Fruit fly (Drosophila melanogaster) whole organism, embryonic: ENCODE measurements around the gene CG8326.

Experiments
- CG10321 ChIP-seq: fragments of 200-800 bp; sonication (Bioruptor generic); IDR thresholded peaks from 2 replicates; pipeline ENCODE4 v1.3.6; 2022; ENCODE audit warnings: missing biosample characterization, missing genetic modification characterization
- CG11398 ChIP-seq: fragments of 200-800 bp; sonication (Bioruptor generic); optimal IDR thresholded peaks from 2 replicates; lab custom pipeline; 2016; ENCODE audit warnings: missing biosample characterization, missing genetic modification characterization
- CG11456 ChIP-seq: fragments of 200-800 bp; sonication (Bioruptor generic); IDR thresholded peaks from 3 replicates; pipeline ENCODE4 v1.3.6; 2022; ENCODE audit warnings: missing biosample characterization, missing genetic modification characterization
- CG12155 ChIP-seq: fragments of 200-800 bp; sonication (Bioruptor generic); optimal IDR thresholded peaks from 3 replicates; lab custom pipeline; 2016; ENCODE audit warnings: missing biosample characterization, missing genetic modification characterization
- CG12299 ChIP-seq: fragments of 200-800 bp; sonication (Bioruptor generic); optimal IDR thresholded peaks from 2 replicates; lab custom pipeline; 2018; ENCODE audit warnings: missing biosample characterization, mild to moderate bottlenecking, missing genetic modification characterization
- CG13287 ChIP-seq: fragments of 200-800 bp; sonication (Bioruptor generic); IDR thresholded peaks from 2 replicates; pipeline ENCODE4 v1.3.6; 2022; ENCODE audit warnings: missing biosample characterization, missing genetic modification characterization; ENCODE audit not compliant: partially characterized antibody
- CG13894 ChIP-seq: fragments of 200-800 bp; sonication (Bioruptor generic); optimal IDR thresholded peaks from 3 replicates; lab custom pipeline; 2018; ENCODE audit warnings: missing biosample characterization, mild to moderate bottlenecking, missing genetic modification characterization, moderate library complexity
- CG1529 ChIP-seq: fragments of 200-800 bp; sonication (Bioruptor generic); optimal IDR thresholded peaks from 3 replicates; lab custom pipeline; 2018; ENCODE audit warnings: missing biosample characterization, missing genetic modification characterization
- CG1647 ChIP-seq: fragments of 200-800 bp; sonication (Bioruptor generic); optimal IDR thresholded peaks from 3 replicates; lab custom pipeline; 2016; ENCODE audit warnings: missing biosample characterization, missing genetic modification characterization
- CG16779 ChIP-seq: fragments of 200-800 bp; sonication (Bioruptor generic); IDR thresholded peaks from 2 replicates; pipeline ENCODE4 v1.3.6; 2022; ENCODE audit warnings: missing biosample characterization, missing genetic modification characterization
- CG17186 ChIP-seq: fragments of 200-800 bp; sonication (Bioruptor generic); optimal IDR thresholded peaks from 3 replicates; lab custom pipeline; 2017; ENCODE audit warnings: missing biosample characterization, missing genetic modification reagents, missing genetic modification characterization
- CG17385 ChIP-seq: fragments of 200-800 bp; sonication (Bioruptor generic); optimal IDR thresholded peaks from 3 replicates; lab custom pipeline; 2018; ENCODE audit warnings: missing biosample characterization, mild to moderate bottlenecking, missing genetic modification characterization
- CG30403 ChIP-seq: fragments of 200-800 bp; sonication (Bioruptor generic); optimal IDR thresholded peaks from 3 replicates; lab custom pipeline; 2016; ENCODE audit warnings: missing biosample characterization, missing genetic modification characterization
- CG32532 ChIP-seq: fragments of 200-800 bp; sonication (Bioruptor generic); IDR thresholded peaks from 2 replicates; pipeline ENCODE4 v1.3.6; 2022; ENCODE audit warnings: missing biosample characterization, missing genetic modification characterization
- CG4360 ChIP-seq: fragments of 200-800 bp; sonication (Bioruptor generic); IDR thresholded peaks from 2 replicates; pipeline ENCODE4 v1.3.6; 2022; ENCODE audit warnings: missing biosample characterization, missing genetic modification characterization
- CG4404 ChIP-seq: fragments of 200-800 bp; sonication (Bioruptor generic); IDR thresholded peaks from 2 replicates; pipeline ENCODE4 v1.3.6; 2022; ENCODE audit warnings: missing biosample characterization, missing genetic modification characterization
- CG6813 ChIP-seq: fragments of 200-800 bp; sonication (Bioruptor generic); optimal IDR thresholded peaks from 2 replicates; lab custom pipeline; 2017; ENCODE audit warnings: missing biosample characterization, missing genetic modification characterization, mild to moderate bottlenecking, moderate library complexity, missing genetic modification reagents
- CG7357 ChIP-seq: fragments of 200-800 bp; sonication (Bioruptor generic); IDR thresholded peaks from 3 replicates; pipeline ENCODE4 v1.3.6; 2022; ENCODE audit warnings: missing biosample characterization, missing genetic modification characterization
- CG7372 ChIP-seq: fragments of 200-800 bp; sonication (Bioruptor generic); IDR thresholded peaks from 2 replicates; pipeline ENCODE4 v1.3.6; 2022; ENCODE audit warnings: missing biosample characterization, missing genetic modification characterization
- CG7556 ChIP-seq: fragments of 200-800 bp; sonication (Bioruptor generic); optimal IDR thresholded peaks from 2 replicates; lab custom pipeline; 2017; ENCODE audit warnings: missing biosample characterization, mild to moderate bottlenecking, missing genetic modification characterization
- CG7928 ChIP-seq: fragments of 200-800 bp; sonication (Bioruptor generic); optimal IDR thresholded peaks from 2 replicates; lab custom pipeline; 2017; ENCODE audit warnings: missing biosample characterization, mild to moderate bottlenecking, missing genetic modification characterization
- CG7987 ChIP-seq: fragments of 200-800 bp; sonication (Bioruptor generic); optimal IDR thresholded peaks from 2 replicates; lab custom pipeline; 2018; ENCODE audit warnings: missing biosample characterization, mild to moderate bottlenecking, missing genetic modification characterization, moderate library complexity
- CG8388 ChIP-seq: fragments of 200-800 bp; sonication (Bioruptor generic); optimal IDR thresholded peaks from 2 replicates; lab custom pipeline; 2019; ENCODE audit warnings: missing biosample characterization, mild to moderate bottlenecking, missing genetic modification characterization, moderate library complexity
- CG9437 ChIP-seq: fragments of 200-800 bp; sonication (Bioruptor generic); optimal IDR thresholded peaks from 2 replicates; lab custom pipeline; 2018; ENCODE audit warnings: missing biosample characterization, mild to moderate bottlenecking, missing genetic modification characterization
- CG9876 ChIP-seq: fragments of 200-800 bp; sonication (Bioruptor generic); optimal IDR thresholded peaks from 2 replicates; lab custom pipeline; 2016; ENCODE audit warnings: missing biosample characterization, missing genetic modification characterization
- Dbx ChIP-seq: fragments of 200-800 bp; sonication (Bioruptor generic); IDR thresholded peaks from 3 replicates; pipeline ENCODE4 v1.3.6; 2022; ENCODE audit warnings: missing biosample characterization, missing genetic modification characterization
- Deaf1 ChIP-seq: fragments of 200-800 bp; optimal IDR thresholded peaks from 3 replicates; lab custom pipeline; 2019; ENCODE audit warnings: missing biosample characterization, mild to moderate bottlenecking, missing genetic modification characterization, moderate library complexity
- Ets97D ChIP-seq: fragments of 200-800 bp; sonication (Bioruptor generic); optimal IDR thresholded peaks from 3 replicates; lab custom pipeline; 2016; ENCODE audit warnings: missing biosample characterization, missing genetic modification characterization
- Hmr ChIP-seq: fragments of 200-800 bp; sonication (Bioruptor generic); optimal IDR thresholded peaks from 3 replicates; lab custom pipeline; 2017; ENCODE audit warnings: mild to moderate bottlenecking, missing biosample characterization, missing genetic modification reagents, missing genetic modification characterization
- Hr39 ChIP-seq: fragments of >200 bp; optimal IDR thresholded peaks from 2 replicates; lab custom pipeline; 2017
- Hr51 ChIP-seq, 2 experiments: fragments of 200-800 bp; sonication (Bioruptor generic); optimal IDR thresholded peaks; 2 replicates in 1 of 2; 3 replicates in 1 of 2; lab custom pipeline; 2016 to 2018; ENCODE audit warnings: missing biosample characterization in 2 of 2, missing genetic modification characterization in 2 of 2, mild to moderate bottlenecking in 1 of 2, moderate library complexity in 1 of 2
- Nf-YC ChIP-seq: fragments of 200-800 bp; optimal IDR thresholded peaks from 3 replicates; lab custom pipeline; 2019; ENCODE audit warnings: missing biosample characterization, mild to moderate bottlenecking, missing genetic modification characterization, moderate library complexity
- Oli ChIP-seq: fragments of 200-800 bp; sonication (Bioruptor generic); optimal IDR thresholded peaks from 2 replicates; lab custom pipeline; 2018; ENCODE audit warnings: missing biosample characterization, mild to moderate bottlenecking, missing genetic modification characterization, moderate library complexity
- Opbp ChIP-seq: fragments of 200-800 bp; sonication (Bioruptor generic); IDR thresholded peaks from 3 replicates; pipeline ENCODE4 v1.3.6; 2022; ENCODE audit warnings: missing biosample characterization, missing genetic modification characterization; ENCODE audit not compliant: partially characterized antibody
- Optix ChIP-seq: fragments of 200-800 bp; sonication (Bioruptor generic); IDR thresholded peaks from 3 replicates; pipeline ENCODE4 v1.3.6; 2022; ENCODE audit warnings: missing biosample characterization, missing genetic modification characterization
- ara ChIP-seq: fragments of 200-800 bp; sonication (Bioruptor generic); IDR thresholded peaks from 2 replicates; pipeline ENCODE4 v1.3.6; 2022; ENCODE audit warnings: missing biosample characterization, missing genetic modification characterization
- bcd ChIP-seq: fragments of 200-800 bp; sonication (Bioruptor generic); optimal IDR thresholded peaks from 2 replicates; lab custom pipeline; 2017; ENCODE audit warnings: missing biosample characterization, mild to moderate bottlenecking, missing genetic modification characterization
- corto ChIP-seq: fragments of 200-800 bp; sonication (Bioruptor generic); optimal IDR thresholded peaks from 2 replicates; lab custom pipeline; 2016; ENCODE audit warnings: missing biosample characterization, mild to moderate bottlenecking, missing genetic modification characterization, moderate library complexity
- croc ChIP-seq: fragments of 200-800 bp; sonication (Bioruptor generic); conservative IDR thresholded peaks from 3 replicates; pipeline ENCODE4 v1.3.6; 2022; ENCODE audit warnings: missing biosample characterization, missing genetic modification characterization
- fd102C ChIP-seq: fragments of 200-800 bp; sonication (Bioruptor generic); optimal IDR thresholded peaks from 2 replicates; lab custom pipeline; 2018; ENCODE audit warnings: missing biosample characterization, mild to moderate bottlenecking, missing genetic modification characterization, moderate library complexity
- fd3F ChIP-seq: fragments of 200-800 bp; sonication (Bioruptor generic); optimal IDR thresholded peaks from 2 replicates; lab custom pipeline; 2018; ENCODE audit warnings: missing biosample characterization, mild to moderate bottlenecking, missing genetic modification characterization, moderate library complexity
- fu2 ChIP-seq: fragments of 200-800 bp; sonication (Bioruptor generic); optimal IDR thresholded peaks from 2 replicates; lab custom pipeline; 2016; ENCODE audit warnings: missing biosample characterization, missing genetic modification characterization
- h ChIP-seq: fragments of >200 bp; optimal IDR thresholded peaks from 2 replicates; lab custom pipeline; 2017
- lbe ChIP-seq: fragments of 200-800 bp; sonication (Bioruptor generic); optimal IDR thresholded peaks from 2 replicates; lab custom pipeline; 2016; ENCODE audit warnings: missing biosample characterization, mild to moderate bottlenecking, missing genetic modification characterization
- lmd ChIP-seq: fragments of 200-800 bp; sonication (Bioruptor generic); IDR thresholded peaks from 2 replicates; pipeline ENCODE4 v1.3.6; 2022; ENCODE audit warnings: missing biosample characterization, missing genetic modification characterization
- luna ChIP-seq: fragments of 200-800 bp; sonication (Bioruptor generic); optimal IDR thresholded peaks from 2 replicates; lab custom pipeline; 2016; ENCODE audit warnings: missing biosample characterization, missing genetic modification characterization
- pfk ChIP-seq: fragments of 200-800 bp; sonication (Bioruptor generic); optimal IDR thresholded peaks from 2 replicates; lab custom pipeline; 2018; ENCODE audit warnings: missing biosample characterization, mild to moderate bottlenecking, missing genetic modification characterization, moderate library complexity
- twi ChIP-seq: fragments of 200-800 bp; optimal IDR thresholded peaks from 2 replicates; lab custom pipeline; 2019; ENCODE audit warnings: missing biosample characterization, mild to moderate bottlenecking, missing genetic modification characterization, moderate library complexity
- unpg ChIP-seq: fragments of 200-800 bp; sonication (Bioruptor generic); optimal IDR thresholded peaks from 3 replicates; lab custom pipeline; 2018; ENCODE audit warnings: missing biosample characterization, mild to moderate bottlenecking, missing genetic modification characterization, moderate library complexity
- yki ChIP-seq: fragments of >200 bp; optimal IDR thresholded peaks from 3 replicates; lab custom pipeline; 2018
- z ChIP-seq: fragments of 200-800 bp; sonication (Bioruptor generic); IDR thresholded peaks from 3 replicates; pipeline ENCODE4 v1.3.6; 2022; ENCODE audit warnings: missing biosample characterization, missing genetic modification characterization
- zfh2 ChIP-seq: fragments of 200-800 bp; sonication (Bioruptor generic); optimal IDR thresholded peaks from 2 replicates; lab custom pipeline; 2016; ENCODE audit warnings: missing biosample characterization, missing genetic modification characterization

Gene CG8326

dm6 chrX:17599330-17599729 lies 30.0 kb downstream of the CG8326 start, which contains the start of gene X11L (continued):
- TF ChIP-seq CG32532 (GFP tag; lab: Robert Waterston, UW) (peak; percentile 69), Ets97D (peak; percentile 82), CG11456 (GFP tag; lab: Robert Waterston, UW) (peak; percentile 77), luna (GFP tag; lab: Kevin White, UChicago) (no peak), CG4404 (peak; percentile 41; the same call in 1 of the 2 replicates), Nf-YC (tag; lab: Kevin White, UChicago) (peak; percentile 31), h (lab: Kevin White, UChicago) (no peak), CG12155 (peak; percentile 74), CG30403 (peak; percentile 78), CG11398 (GFP tag; lab: Kevin White, UChicago) (peak; percentile 34), CG10321 (GFP tag; lab: Robert Waterston, UW) (no peak), CG7556 (GFP tag; lab: Kevin White, UChicago) (peak; percentile 57), Hr51 (GFP tag; optimal IDR thresholded peaks at IDR 0.05; lab: Kevin White, UChicago) (peak in 1 of 2 experiments; percentile 62), CG1647 (GFP tag; lab: Kevin White, UChicago) (peak; percentile 67), CG13287 (peak; percentile 89), lmd (peak; percentile 39; the same call in 1 of the 2 replicates), twi (tag; lab: Kevin White, UChicago) (peak; percentile 7), Dbx (GFP tag; lab: Robert Waterston, UW) (peak; percentile 58; the same call in 2 of the 3 replicates), corto (GFP tag; lab: Kevin White, UChicago) (peak; percentile 22), CG17385 (GFP tag; lab: Kevin White, UChicago) (peak; percentile 50), CG8388 (GFP tag; lab: Kevin White, UChicago) (no peak), CG4360 (no peak), Optix (GFP tag; lab: Robert Waterston, UW) (peak; percentile 75), lbe (GFP tag; lab: Kevin White, UChicago) (peak; percentile 75), CG7987 (GFP tag; lab: Kevin White, UChicago) (peak; percentile 29), Oli (tag; lab: Kevin White, UChicago) (peak; percentile 44), CG16779 (GFP tag; lab: Robert Waterston, UW) (0 out of 2 replicates have a peak, but pooled peaks have one; percentile 51), CG17186 (GFP tag; lab: Kevin White, UChicago) (peak; percentile 73), Hmr (GFP tag; lab: Kevin White, UChicago) (no peak), CG7357 (peak; percentile 24; the same call in 1 of the 3 replicates), CG1529 (GFP tag; lab: Kevin White, UChicago) (peak; percentile 1), Deaf1 (tag; lab: Kevin White, UChicago) (no peak), CG9876 (GFP tag; lab: Kevin White, UChicago) (peak; percentile 53), zfh2 (GFP tag; lab: Kevin White, UChicago) (peak; percentile 84), fu2 (GFP tag; lab: Kevin White, UChicago) (peak; percentile 61), ara (GFP tag; lab: Robert Waterston, UW) (peak; percentile 66), yki (no peak), fd3F (GFP tag; lab: Kevin White, UChicago) (no peak), CG7928 (GFP tag; lab: Kevin White, UChicago) (no peak), CG6813 (GFP tag; lab: Kevin White, UChicago) (peak; percentile 8), CG7372 (GFP tag; lab: Robert Waterston, UW) (peak; percentile 48; the same call in 1 of the 2 replicates), unpg (no peak), bcd (no peak), CG9437 (GFP tag; lab: Kevin White, UChicago) (peak; percentile 38), fd102C (GFP tag; lab: Kevin White, UChicago) (no peak), Hr39 (no peak), Opbp (GFP tag; lab: Robert Waterston, UW) (peak; percentile 91), CG12299 (tag; lab: Kevin White, UChicago) (no peak), pfk (no peak), croc (GFP tag; lab: Robert Waterston, UW) (no peak), CG13894 (no peak), z (GFP tag; lab: Robert Waterston, UW) (no peak)
